Fruit fly (Drosophila melanogaster) whole organism, larva: Measurements from ENCODE around the gene VhaM9.7-a.

Source experiments
- noc ChIP-seq: fragments of 200-800 bp; sonication (Bioruptor generic); optimal IDR thresholded peaks from 3 replicates; lab custom pipeline; 2019; ENCODE audit warnings: missing biosample characterization, mild to moderate bottlenecking, missing genetic modification characterization, moderate library complexity

The VhaM9.7-a gene

DNA sequence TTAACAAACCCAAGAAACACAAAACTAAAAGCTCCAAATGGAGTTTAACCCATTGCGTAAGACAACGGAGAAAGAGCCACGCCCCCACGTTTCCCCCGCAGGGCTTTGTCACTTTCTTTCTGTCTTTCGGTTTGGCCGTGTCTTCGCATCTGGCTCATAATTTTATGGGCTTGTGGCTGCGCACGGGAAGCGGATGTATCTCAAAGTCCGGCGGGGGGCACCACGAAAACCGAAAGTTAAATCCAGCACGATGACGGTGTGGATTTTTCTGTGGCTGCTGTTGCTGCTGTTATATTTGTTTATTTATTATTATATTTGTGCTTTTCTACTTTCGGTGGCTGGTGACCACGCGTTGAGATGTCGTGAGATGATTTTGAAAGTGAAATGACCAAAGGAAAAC lies 34.3 kb downstream of the VhaM9.7-a start:
- TF ChIP-seq noc (tag; lab: Kevin White, UChicago): no peak

DNA sequence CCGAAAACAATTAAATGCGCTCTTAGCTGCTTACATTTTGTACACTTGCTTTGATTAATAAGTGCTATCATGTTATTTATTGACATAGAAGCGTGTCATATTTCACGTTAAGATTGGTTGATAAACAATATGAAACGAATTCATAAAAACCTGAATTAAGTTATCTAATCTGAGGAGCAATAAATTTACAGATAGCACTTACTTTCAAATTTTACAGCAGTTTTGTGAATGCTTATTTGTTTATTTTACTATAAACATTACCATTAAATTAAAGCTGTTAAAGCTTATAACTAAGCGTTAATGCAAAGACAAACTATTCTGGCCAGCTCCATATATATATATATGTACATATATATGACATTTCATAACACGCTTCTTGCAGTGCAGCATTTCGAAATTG lies 39.6 kb downstream of the VhaM9.7-a start:
- TF ChIP-seq noc (tag; lab: Kevin White, UChicago): no peak

DNA sequence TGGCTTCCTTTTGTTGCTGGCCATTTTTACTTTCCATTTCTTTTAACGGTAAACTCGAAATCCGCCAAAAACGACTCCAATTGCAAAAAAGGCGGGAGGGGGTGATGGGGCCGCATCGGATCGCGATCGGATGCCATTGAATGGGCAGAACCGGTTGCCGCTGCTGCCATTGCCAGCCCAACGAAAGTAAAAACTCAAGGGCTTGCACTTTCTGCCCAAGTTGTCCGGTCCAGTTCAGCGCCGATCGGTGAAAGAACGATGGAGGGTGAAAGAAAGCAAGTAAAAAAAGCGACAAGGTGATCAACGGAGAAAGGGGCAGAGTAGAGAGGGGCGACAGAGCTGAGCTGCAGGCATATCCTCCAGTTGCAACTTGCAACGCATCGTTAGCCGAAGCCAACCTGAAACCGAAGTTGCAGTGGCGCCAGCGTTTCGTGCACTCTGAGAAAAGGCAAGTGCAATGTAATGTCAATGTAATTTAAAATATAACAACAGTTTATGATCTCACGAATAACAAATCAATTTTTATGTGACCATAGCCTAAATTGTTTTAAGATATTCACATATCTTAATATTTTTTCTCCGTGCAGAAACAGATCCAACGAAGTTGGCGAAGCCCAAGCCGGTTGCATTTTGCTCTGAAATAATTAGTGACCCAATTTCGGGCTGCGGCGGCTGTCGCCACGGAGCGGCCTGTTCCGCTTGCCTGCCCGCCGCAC lies 41.9 kb downstream of the VhaM9.7-a start:
- no peak for TF ChIP-seq noc (tag; lab: Kevin White, UChicago)

DNA sequence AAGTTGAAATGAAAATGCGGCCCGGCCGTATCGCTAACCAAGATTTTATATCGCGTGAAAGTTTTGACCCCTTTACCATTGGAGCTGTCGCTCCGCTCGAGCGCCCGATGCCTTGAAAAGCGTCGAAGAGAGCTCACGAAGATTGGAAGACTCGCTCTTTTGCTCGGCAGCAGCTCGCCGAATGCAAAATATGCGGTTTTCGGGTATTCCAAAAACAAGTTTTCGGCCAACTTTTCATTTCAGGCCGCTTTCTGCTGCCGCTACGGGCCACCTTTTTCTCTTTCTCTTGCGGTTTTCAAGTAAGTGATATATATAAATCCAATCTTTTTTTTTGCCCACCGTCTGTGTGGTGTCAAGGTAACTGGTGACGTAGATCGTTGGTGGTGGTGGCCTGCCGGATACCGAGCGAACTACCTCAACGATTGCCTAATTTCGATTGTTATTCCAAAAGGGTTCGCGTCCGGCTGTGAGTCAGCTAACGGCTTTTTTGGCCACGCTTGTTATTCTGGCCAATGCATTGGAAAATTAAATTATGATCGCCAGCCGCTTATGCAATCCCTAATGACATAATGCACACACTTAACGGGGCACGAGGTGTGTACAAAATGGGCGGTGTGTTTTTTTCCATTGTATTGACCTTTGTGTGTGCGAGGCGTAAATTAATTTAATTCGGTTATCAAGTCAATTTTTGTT lies 45.3 kb downstream of the VhaM9.7-a start, which contains the start of gene dyl:
TSS of gene dyl (minus strand) at position 28 of the 693 bp plus-strand sequence.
- no peak for TF ChIP-seq noc (tag; lab: Kevin White, UChicago)

DNA sequence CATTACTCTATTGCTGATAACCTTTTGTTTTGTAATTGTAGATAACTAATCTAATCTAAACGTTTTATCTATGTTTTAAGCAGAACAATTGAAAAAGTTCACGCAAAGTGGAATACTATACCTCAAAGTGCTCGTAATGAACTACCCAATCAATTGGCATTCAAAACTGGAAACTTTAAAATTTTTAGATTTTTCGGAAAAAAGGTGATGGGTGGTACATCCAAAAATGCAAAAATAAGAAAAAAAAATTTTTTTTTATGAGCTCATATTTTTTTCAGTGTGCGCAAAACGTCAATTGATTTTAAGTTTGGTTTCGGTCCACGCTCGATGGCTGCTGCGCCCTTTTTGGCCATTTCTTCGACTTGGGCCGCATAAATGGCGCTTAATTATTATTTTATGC lies 48.1 kb downstream of the VhaM9.7-a start:
- no peak for TF ChIP-seq noc (tag; lab: Kevin White, UChicago)
